Worm (Caenorhabditis elegans): ENCODE data around the gene cdc-73.

Gene cdc-73

DNA sequence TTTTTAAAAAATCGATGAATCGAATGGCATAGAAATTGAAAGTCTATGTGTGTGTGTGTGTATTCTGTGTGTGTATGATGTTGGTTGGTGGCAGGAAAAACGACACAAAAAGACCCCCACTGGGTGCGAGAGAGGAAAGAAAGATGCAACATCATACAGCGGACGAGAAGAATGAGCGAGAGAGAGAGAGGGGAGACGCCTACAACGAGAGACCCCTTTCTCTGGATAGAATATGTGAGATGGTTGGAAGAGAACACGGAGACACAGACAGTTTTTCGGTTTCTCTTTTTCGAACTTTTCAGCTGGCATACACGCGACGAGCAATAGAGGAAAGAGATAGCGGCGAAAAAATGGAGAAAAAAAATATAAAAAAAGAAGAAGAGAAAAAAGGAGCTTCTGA, 22.5 kb upstream of the cdc-73 start (continued):
- peak; percentile 81 for TF ChIP-seq blmp-1 (tag; optimal IDR thresholded peaks at IDR 0.05; ENCODE audit: insufficient read depth)
- peak; percentile 92 for TF ChIP-seq nhr-129 (tag; optimal IDR thresholded peaks at IDR 0.05)
- TF ChIP-seq lin-39 (tag; optimal IDR thresholded peaks at IDR 0.05), result no peak
- TF ChIP-seq snpc-4 (tag; optimal IDR thresholded peaks at IDR 0.05), result peak; percentile 21
- peak; percentile 40 for TF ChIP-seq lin-11 (tag; optimal IDR thresholded peaks at IDR 0.05)
- TF ChIP-seq ztf-11 (tag; optimal IDR thresholded peaks at IDR 0.05), result no peak
- TF ChIP-seq fos-1 (tag; optimal IDR thresholded peaks at IDR 0.05), result peak; percentile 68
- TF ChIP-seq sma-9 (GFP tag; optimal IDR thresholded peaks at IDR 0.05), result peak; percentile 87
- no peak for TF ChIP-seq sma-9 (tag; optimal IDR thresholded peaks at IDR 0.05)
- peak; percentile 25 for TF ChIP-seq nhr-25 (tag; optimal IDR thresholded peaks at IDR 0.05)
- TF ChIP-seq mdl-1 (tag; optimal IDR thresholded peaks at IDR 0.05), result peak; percentile 49 to 86
- peak in 1 of 2 experiments; percentile 80 for TF ChIP-seq lsy-2 (tag; optimal IDR thresholded peaks at IDR 0.05)
- TF ChIP-seq skn-1 (tag; optimal IDR thresholded peaks at IDR 0.05), result no peak
- TF ChIP-seq C34F6.9 (tag; optimal IDR thresholded peaks at IDR 0.05), result peak; percentile 80

DNA sequence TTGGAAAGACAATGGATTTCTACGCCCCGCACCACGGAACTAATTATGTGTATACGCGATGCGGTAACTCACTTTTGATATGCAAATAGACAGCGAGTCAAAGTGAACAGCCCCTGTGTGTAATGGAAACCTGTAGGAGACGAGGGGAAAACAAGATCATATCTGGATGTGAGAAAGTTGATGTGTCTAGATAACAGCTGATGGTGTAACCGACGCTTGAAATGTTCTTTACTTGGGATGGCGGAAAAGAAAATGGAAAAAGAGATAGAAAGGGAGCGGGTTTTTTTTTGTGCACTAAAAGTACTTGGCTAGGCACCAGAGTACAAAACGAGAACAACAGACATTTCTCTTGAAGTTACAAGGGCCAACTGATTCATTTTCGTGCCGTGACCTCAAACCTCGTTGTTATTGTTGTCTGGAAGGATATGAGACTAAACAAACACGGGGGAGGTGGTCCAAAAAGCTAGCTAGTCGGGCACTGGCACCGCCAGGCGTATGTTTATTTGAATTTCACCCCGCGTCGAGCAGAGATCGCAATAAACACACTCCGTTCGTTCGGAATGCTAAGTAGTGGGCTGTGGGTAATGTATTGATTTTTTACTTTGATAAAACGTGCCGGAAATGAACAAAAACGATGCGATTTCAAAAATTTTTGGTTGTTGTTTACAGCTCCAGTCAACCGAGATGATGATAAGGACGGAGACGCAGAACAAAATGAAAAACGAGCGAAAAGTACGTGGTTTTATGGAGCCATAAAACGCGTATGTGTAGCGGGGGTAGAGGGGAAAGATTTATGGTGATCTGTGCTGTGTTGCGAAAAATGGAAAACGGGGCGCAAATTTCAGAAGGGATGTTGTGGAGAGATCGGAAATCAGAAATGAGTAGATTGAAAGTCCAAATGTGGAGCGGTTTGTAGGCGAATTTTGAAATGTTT, 20.3 kb upstream of the cdc-73 start:
- TF ChIP-seq nhr-11 (tag; optimal IDR thresholded peaks at IDR 0.05), result no peak
- TF ChIP-seq unc-55 (GFP tag; optimal IDR thresholded peaks at IDR 0.05), result peak; percentile 4
- no peak for TF ChIP-seq R02D3.7 (tag; optimal IDR thresholded peaks at IDR 0.05)
- TF ChIP-seq mab-5 (tag; optimal IDR thresholded peaks at IDR 0.05), result peak; percentile 83
- peak; percentile 56 for TF ChIP-seq sma-9 (GFP tag; optimal IDR thresholded peaks at IDR 0.05)
- no peak for TF ChIP-seq sma-9 (tag; optimal IDR thresholded peaks at IDR 0.05)
- TF ChIP-seq sem-4 (tag; optimal IDR thresholded peaks at IDR 0.05), result peak; percentile 52
- no peak for TF ChIP-seq nhr-10 (tag; optimal IDR thresholded peaks at IDR 0.05)
- TF ChIP-seq blmp-1 (tag; optimal IDR thresholded peaks at IDR 0.05; ENCODE audit: insufficient read depth), result peak; percentile 64
- TF ChIP-seq ZK546.5 (tag; optimal IDR thresholded peaks at IDR 0.05), result no peak
- TF ChIP-seq fos-1 (tag; optimal IDR thresholded peaks at IDR 0.05), result peak; percentile 55
- no peak for TF ChIP-seq elt-3 (tag; optimal IDR thresholded peaks at IDR 0.05)
- TF ChIP-seq dmd-4 (tag; optimal IDR thresholded peaks at IDR 0.05), result no peak
- TF ChIP-seq zag-1 (tag; optimal IDR thresholded peaks at IDR 0.05), result no peak
- TF ChIP-seq nhr-21 (tag; optimal IDR thresholded peaks at IDR 0.05), result no peak
- TF ChIP-seq crh-2 (tag; optimal IDR thresholded peaks at IDR 0.05), result peak; percentile 70

DNA sequence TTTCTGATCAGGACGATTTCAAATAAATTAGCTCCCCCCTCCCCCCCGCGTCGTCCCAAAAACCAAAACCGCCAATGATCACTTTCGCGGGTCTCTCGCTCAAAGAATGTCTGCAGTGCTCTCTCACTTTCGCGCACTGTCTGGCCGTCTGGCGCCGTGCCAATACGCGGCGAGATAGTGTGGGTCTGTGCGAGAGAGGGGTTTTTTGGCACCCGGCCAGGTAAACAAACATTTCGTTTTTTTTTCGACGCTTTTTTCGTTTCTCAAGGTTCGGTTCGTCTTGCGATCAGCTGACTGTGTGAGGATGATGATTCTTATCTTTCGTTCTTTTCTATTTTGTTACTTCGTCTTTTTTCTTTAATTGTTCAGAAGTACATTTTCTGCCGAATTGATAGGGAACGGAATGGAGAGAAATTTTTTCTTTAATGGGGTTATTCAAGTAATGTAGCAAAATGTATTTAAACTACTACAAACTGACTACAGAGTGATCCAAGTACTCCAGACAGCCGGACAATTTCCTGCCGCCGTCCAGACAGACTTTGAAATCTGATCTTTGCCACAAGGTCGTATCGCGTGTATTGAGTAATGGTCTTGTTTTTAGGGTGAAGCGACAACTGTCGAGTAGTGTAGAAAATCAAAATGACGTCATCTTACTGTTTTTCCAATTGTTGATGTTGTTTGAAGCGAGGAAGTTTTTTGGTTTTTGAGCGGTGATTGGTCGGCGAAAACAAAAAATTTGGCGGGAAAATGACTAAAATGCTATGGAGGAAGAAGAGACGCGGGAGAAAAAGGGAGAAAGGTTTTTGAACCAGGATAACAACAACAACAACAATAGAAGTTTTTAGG, 18.0 kb upstream of the cdc-73 start:
- peak; percentile 43 for TF ChIP-seq unc-55 (GFP tag; optimal IDR thresholded peaks at IDR 0.05)
- TF ChIP-seq ztf-4 (tag; optimal IDR thresholded peaks at IDR 0.05), result no peak
- TF ChIP-seq ama-1 (optimal IDR thresholded peaks at IDR 0.05), result no peak
- TF ChIP-seq blmp-1 (tag; optimal IDR thresholded peaks at IDR 0.05; ENCODE audit: insufficient read depth), result peak; percentile 32
- TF ChIP-seq aly-2 (tag; optimal IDR thresholded peaks at IDR 0.05), result no peak
- no peak for TF ChIP-seq ceh-16 (tag; optimal IDR thresholded peaks at IDR 0.05)
- TF ChIP-seq unc-62 (GFP tag; optimal IDR thresholded peaks at IDR 0.05), result no peak
- TF ChIP-seq sem-4 (tag; optimal IDR thresholded peaks at IDR 0.05), result peak; percentile 66
- no peak for TF ChIP-seq unc-39 (tag; optimal IDR thresholded peaks at IDR 0.05)
- no peak for TF ChIP-seq alr-1 (tag; optimal IDR thresholded peaks at IDR 0.05)
- TF ChIP-seq crh-2 (tag; optimal IDR thresholded peaks at IDR 0.05), result peak; percentile 73
- no peak for TF ChIP-seq fos-1 (tag; optimal IDR thresholded peaks at IDR 0.05)
- TF ChIP-seq sma-3 (GFP tag; optimal IDR thresholded peaks at IDR 0.05), result peak; percentile 56
- TF ChIP-seq mbf-1 (tag; optimal IDR thresholded peaks at IDR 0.05), result no peak
- TF ChIP-seq nhr-129 (tag; optimal IDR thresholded peaks at IDR 0.05), result peak; percentile 51
- no peak for TF ChIP-seq skn-1 (tag; optimal IDR thresholded peaks at IDR 0.05)
- TF ChIP-seq lin-11 (tag; optimal IDR thresholded peaks at IDR 0.05), result no peak
- no peak for TF ChIP-seq nhr-77 (tag; optimal IDR thresholded peaks at IDR 0.05)
- peak; percentile 94 for TF ChIP-seq sma-9 (GFP tag; optimal IDR thresholded peaks at IDR 0.05)
- TF ChIP-seq sma-9 (tag; optimal IDR thresholded peaks at IDR 0.05), result no peak
- TF ChIP-seq ztf-11 (tag; optimal IDR thresholded peaks at IDR 0.05), result no peak
- TF ChIP-seq R02D3.7 (tag; optimal IDR thresholded peaks at IDR 0.05), result no peak
- no peak for TF ChIP-seq lin-39 (tag; optimal IDR thresholded peaks at IDR 0.05)
- no peak for TF ChIP-seq ZK546.5 (tag; optimal IDR thresholded peaks at IDR 0.05)
- no peak for TF ChIP-seq zag-1 (tag; optimal IDR thresholded peaks at IDR 0.05)
- TF ChIP-seq nhr-11 (tag; optimal IDR thresholded peaks at IDR 0.05), result no peak
- TF ChIP-seq mab-5 (tag; optimal IDR thresholded peaks at IDR 0.05), result peak; percentile 6
- TF ChIP-seq C34F6.9 (tag; optimal IDR thresholded peaks at IDR 0.05), result peak; percentile 41
- no peak for TF ChIP-seq nhr-23 (tag; optimal IDR thresholded peaks at IDR 0.05)
- TF ChIP-seq ztf-1 (GFP tag; conservative IDR thresholded peaks at IDR 0.05), result no peak
- TF ChIP-seq peb-1 (tag; optimal IDR thresholded peaks at IDR 0.05), result no peak
- peak; percentile 3 to 41 for TF ChIP-seq mdl-1 (tag; optimal IDR thresholded peaks at IDR 0.05)
- no peak for TF ChIP-seq elt-3 (tag; optimal IDR thresholded peaks at IDR 0.05)
- TF ChIP-seq nhr-237 (tag; optimal IDR thresholded peaks at IDR 0.05), result no peak
- peak; percentile 16 to 56 for TF ChIP-seq lsy-2 (tag; optimal IDR thresholded peaks at IDR 0.05)
- TF ChIP-seq nhr-25 (tag; optimal IDR thresholded peaks at IDR 0.05), result peak; percentile 86
- no peak for TF ChIP-seq ceh-82 (tag; optimal IDR thresholded peaks at IDR 0.05)
- TF ChIP-seq egl-27 (tag; optimal IDR thresholded peaks at IDR 0.05), result peak; percentile 51
- no peak for TF ChIP-seq snpc-4 (tag; optimal IDR thresholded peaks at IDR 0.05)

Measured in whole organism, L2 larva.